Fruit fly (Drosophila melanogaster) whole organism, prepupa: ENCODE measurements around the gene CG33333.

Source experiments
- Blimp-1 ChIP-seq: fragments of 200-800 bp; sonication (Bioruptor generic); optimal IDR thresholded peaks from 3 replicates; lab custom pipeline; 2017; ENCODE audit warnings: missing biosample characterization, missing genetic modification characterization, mild to moderate bottlenecking, moderate library complexity, missing genetic modification reagents
- CG10631 ChIP-seq: fragments of 200-800 bp; sonication (Bioruptor generic); optimal IDR thresholded peaks from 2 replicates; lab custom pipeline; 2016; ENCODE audit warnings: missing biosample characterization, missing genetic modification characterization
- CG10669 ChIP-seq: fragments of 200-800 bp; sonication (Bioruptor generic); optimal IDR thresholded peaks from 3 replicates; lab custom pipeline; 2018; ENCODE audit warnings: missing biosample characterization, mild to moderate bottlenecking, missing genetic modification characterization, moderate library complexity
- CG11294 ChIP-seq: fragments of 200-800 bp; sonication (Bioruptor generic); IDR thresholded peaks from 2 replicates; pipeline ENCODE4 v1.3.6; 2022; ENCODE audit warnings: missing biosample characterization, missing genetic modification characterization
- CG11762 ChIP-seq: fragments of 200-800 bp; sonication (Bioruptor generic); optimal IDR thresholded peaks from 3 replicates; lab custom pipeline; 2016; ENCODE audit warnings: missing biosample characterization, missing genetic modification characterization; ENCODE audit not compliant: insufficient read depth
- CG11902 ChIP-seq: fragments of 200-800 bp; sonication (Bioruptor generic); optimal IDR thresholded peaks from 3 replicates; lab custom pipeline; 2016; ENCODE audit warnings: missing biosample characterization, missing genetic modification characterization
- CG15336 ChIP-seq: fragments of 200-800 bp; sonication (Bioruptor generic); IDR thresholded peaks from 2 replicates; pipeline ENCODE4 v1.3.6; 2022; ENCODE audit warnings: missing biosample characterization, missing genetic modification characterization
- CG3032 ChIP-seq: fragments of 200-800 bp; optimal IDR thresholded peaks from 2 replicates; lab custom pipeline; 2019; ENCODE audit warnings: missing biosample characterization, mild to moderate bottlenecking, missing genetic modification characterization, moderate library complexity
- CG32006 ChIP-seq: fragments of 200-800 bp; sonication (Bioruptor generic); optimal IDR thresholded peaks from 3 replicates; lab custom pipeline; 2017; ENCODE audit warnings: missing biosample characterization, mild to moderate bottlenecking, missing genetic modification characterization
- CG34406 ChIP-seq: fragments of 200-800 bp; sonication (Bioruptor generic); optimal IDR thresholded peaks from 3 replicates; lab custom pipeline; 2016; ENCODE audit warnings: missing biosample characterization, missing genetic modification characterization
- CG3919 ChIP-seq: fragments of 200-800 bp; sonication (Bioruptor generic); optimal IDR thresholded peaks from 3 replicates; lab custom pipeline; 2016; ENCODE audit warnings: missing biosample characterization, missing genetic modification characterization
- CG4318 ChIP-seq: fragments of 200-800 bp; sonication (Bioruptor generic); optimal IDR thresholded peaks from 3 replicates; lab custom pipeline; 2017; ENCODE audit warnings: missing biosample characterization, mild to moderate bottlenecking, missing genetic modification characterization
- CG6276 ChIP-seq: fragments of 200-800 bp; sonication (Bioruptor generic); optimal IDR thresholded peaks from 2 replicates; lab custom pipeline; 2017; ENCODE audit warnings: missing biosample characterization, mild to moderate bottlenecking, missing genetic modification characterization
- CG6792 ChIP-seq: fragments of 200-800 bp; sonication (Bioruptor generic); optimal IDR thresholded peaks from 3 replicates; lab custom pipeline; 2016; ENCODE audit warnings: missing biosample characterization, missing genetic modification characterization
- CG6808 ChIP-seq: fragments of 200-800 bp; sonication (Bioruptor generic); optimal IDR thresholded peaks from 3 replicates; lab custom pipeline; 2017; ENCODE audit warnings: missing biosample characterization, missing genetic modification characterization, mild to moderate bottlenecking, moderate library complexity, missing genetic modification reagents
- CG6854 ChIP-seq: fragments of 200-800 bp; sonication (Bioruptor generic); optimal IDR thresholded peaks from 2 replicates; lab custom pipeline; 2017; ENCODE audit warnings: missing biosample characterization, mild to moderate bottlenecking, missing genetic modification characterization
- CG7368 ChIP-seq: fragments of 200-800 bp; sonication (Bioruptor generic); optimal IDR thresholded peaks from 3 replicates; lab custom pipeline; 2016; ENCODE audit warnings: missing biosample characterization, missing genetic modification characterization
- CG8319 ChIP-seq: fragments of 200-800 bp; sonication (Bioruptor generic); optimal IDR thresholded peaks from 3 replicates; lab custom pipeline; 2016; ENCODE audit warnings: missing biosample characterization, missing genetic modification characterization
- CG9139 ChIP-seq: fragments of 200-800 bp; sonication (Bioruptor generic); optimal IDR thresholded peaks from 3 replicates; lab custom pipeline; 2017; ENCODE audit warnings: missing biosample characterization, mild to moderate bottlenecking, missing genetic modification characterization
- Eip75B ChIP-seq: fragments of 200-800 bp; sonication (Bioruptor generic); optimal IDR thresholded peaks from 3 replicates; lab custom pipeline; 2016; ENCODE audit warnings: missing biosample characterization, missing genetic modification characterization
- Eip78C ChIP-seq: fragments of 200-800 bp; sonication (Bioruptor generic); peaks from one replicate; lab custom pipeline; 2016; ENCODE audit warnings: missing biosample characterization, missing genetic modification characterization
- Eip93F ChIP-seq: fragments of 200-800 bp; sonication (Bioruptor generic); optimal IDR thresholded peaks from 2 replicates; lab custom pipeline; 2016; ENCODE audit warnings: missing biosample characterization, mild to moderate bottlenecking, missing genetic modification characterization
- Ets21C ChIP-seq: fragments of 200-800 bp; sonication (Bioruptor generic); optimal IDR thresholded peaks from 3 replicates; lab custom pipeline; 2016; ENCODE audit warnings: missing biosample characterization, missing genetic modification characterization
- Ets96B ChIP-seq: fragments of 200-800 bp; optimal IDR thresholded peaks from 2 replicates; lab custom pipeline; 2019; ENCODE audit warnings: missing biosample characterization, mild to moderate bottlenecking, missing genetic modification characterization, moderate library complexity
- Gug ChIP-seq: fragments of 200-800 bp; sonication (Bioruptor generic); IDR thresholded peaks from 2 replicates; pipeline ENCODE4 v1.3.6; 2022; ENCODE audit warnings: missing biosample characterization, missing genetic modification characterization
- Hr39 ChIP-seq: fragments of 200-800 bp; sonication (Bioruptor generic); optimal IDR thresholded peaks from 2 replicates; lab custom pipeline; 2016; ENCODE audit warnings: missing biosample characterization, missing genetic modification characterization
- Hr4 ChIP-seq: fragments of 200-800 bp; sonication (Bioruptor generic); optimal IDR thresholded peaks from 3 replicates; lab custom pipeline; 2016; ENCODE audit warnings: missing biosample characterization, missing genetic modification characterization
- Lpt ChIP-seq: fragments of 200-800 bp; sonication (Bioruptor generic); optimal IDR thresholded peaks from 3 replicates; lab custom pipeline; 2016; ENCODE audit warnings: missing biosample characterization, missing genetic modification characterization
- Met ChIP-seq: fragments of 200-800 bp; sonication (Bioruptor generic); optimal IDR thresholded peaks from 3 replicates; lab custom pipeline; 2016; ENCODE audit warnings: missing biosample characterization, missing genetic modification characterization
- Smox ChIP-seq: fragments of 200-800 bp; sonication (Bioruptor generic); optimal IDR thresholded peaks from 3 replicates; lab custom pipeline; 2016; ENCODE audit warnings: missing biosample characterization, missing genetic modification characterization
- Sox102F ChIP-seq: fragments of 200-800 bp; sonication (Bioruptor generic); optimal IDR thresholded peaks from 2 replicates; lab custom pipeline; 2016; ENCODE audit warnings: missing biosample characterization, mild to moderate bottlenecking, missing genetic modification characterization
- Sox14 ChIP-seq: fragments of 200-800 bp; sonication (Bioruptor generic); optimal IDR thresholded peaks from 3 replicates; lab custom pipeline; 2016; ENCODE audit warnings: missing biosample characterization, missing genetic modification characterization
- acj6 ChIP-seq: fragments of 200-800 bp; sonication (Bioruptor generic); optimal IDR thresholded peaks from 3 replicates; lab custom pipeline; 2016; ENCODE audit warnings: missing biosample characterization, missing genetic modification characterization
- cyc ChIP-seq: fragments of 200-800 bp; sonication (Bioruptor generic); optimal IDR thresholded peaks from 3 replicates; lab custom pipeline; 2016; ENCODE audit warnings: missing biosample characterization, missing genetic modification characterization
- dac ChIP-seq: fragments of 200-800 bp; sonication (Bioruptor generic); optimal IDR thresholded peaks from 2 replicates; lab custom pipeline; 2017; ENCODE audit warnings: missing biosample characterization, mild to moderate bottlenecking, missing genetic modification characterization
- dsx ChIP-seq: fragments of 200-800 bp; optimal IDR thresholded peaks from 3 replicates; lab custom pipeline; 2019; ENCODE audit warnings: missing biosample characterization, mild to moderate bottlenecking, missing genetic modification characterization, moderate library complexity; ENCODE audit not compliant: poor library complexity, severe bottlenecking
- eg ChIP-seq: fragments of 200-800 bp; sonication (Bioruptor generic); IDR thresholded peaks from 3 replicates; pipeline ENCODE4 v1.3.6; 2022; ENCODE audit warnings: missing biosample characterization, missing genetic modification characterization
- esn ChIP-seq: fragments of 200-800 bp; sonication (Bioruptor generic); optimal IDR thresholded peaks from 2 replicates; lab custom pipeline; 2016; ENCODE audit warnings: missing biosample characterization, mild to moderate bottlenecking, missing genetic modification characterization, moderate library complexity
- fd59A ChIP-seq: fragments of 200-800 bp; sonication (Bioruptor generic); optimal IDR thresholded peaks from 2 replicates; lab custom pipeline; 2017; ENCODE audit warnings: missing biosample characterization, mild to moderate bottlenecking, missing genetic modification characterization, missing genetic modification reagents
- fkh ChIP-seq: fragments of 200-800 bp; sonication (Bioruptor generic); optimal IDR thresholded peaks from 3 replicates; lab custom pipeline; 2017; ENCODE audit warnings: missing biosample characterization, mild to moderate bottlenecking, missing genetic modification characterization, moderate library complexity
- lz ChIP-seq: fragments of 200-800 bp; sonication (Bioruptor generic); optimal IDR thresholded peaks from 3 replicates; lab custom pipeline; 2016; ENCODE audit warnings: missing biosample characterization, missing genetic modification characterization
- net ChIP-seq: fragments of 200-800 bp; sonication (Bioruptor generic); optimal IDR thresholded peaks from 3 replicates; lab custom pipeline; 2016; ENCODE audit warnings: missing biosample characterization, missing genetic modification characterization
- pdm3 ChIP-seq: fragments of 200-800 bp; sonication (Bioruptor generic); optimal IDR thresholded peaks from 3 replicates; lab custom pipeline; 2016; ENCODE audit warnings: missing biosample characterization, missing genetic modification characterization
- salr ChIP-seq, 2 experiments: fragments of 200-800 bp; sonication (Bioruptor generic); optimal IDR thresholded peaks; 3 replicates each; lab custom pipeline; 2016 to 2018; ENCODE audit warnings: missing biosample characterization in 2 of 2, missing genetic modification characterization in 2 of 2, mild to moderate bottlenecking in 1 of 2
- ss ChIP-seq, 2 experiments: fragments of 200-800 bp; sonication (Bioruptor generic); optimal IDR thresholded peaks; 2 replicates in 1 of 2; 3 replicates in 1 of 2; lab custom pipeline; 2017 to 2018; ENCODE audit warnings: mild to moderate bottlenecking in 2 of 2, missing biosample characterization in 2 of 2, missing genetic modification characterization in 2 of 2, moderate library complexity in 1 of 2
- svp ChIP-seq: fragments of 200-800 bp; sonication (Bioruptor generic); peaks from one replicate; lab custom pipeline; 2016; ENCODE audit warnings: missing biosample characterization, missing genetic modification characterization
- topi ChIP-seq: fragments of 200-800 bp; sonication (Bioruptor generic); optimal IDR thresholded peaks from 3 replicates; lab custom pipeline; 2016; ENCODE audit warnings: missing biosample characterization, missing genetic modification characterization
- vri ChIP-seq: fragments of 200-800 bp; sonication (Bioruptor generic); optimal IDR thresholded peaks from 3 replicates; lab custom pipeline; 2016; ENCODE audit warnings: missing biosample characterization, mild to moderate bottlenecking, missing genetic modification characterization

CG33333 gene

DNA sequence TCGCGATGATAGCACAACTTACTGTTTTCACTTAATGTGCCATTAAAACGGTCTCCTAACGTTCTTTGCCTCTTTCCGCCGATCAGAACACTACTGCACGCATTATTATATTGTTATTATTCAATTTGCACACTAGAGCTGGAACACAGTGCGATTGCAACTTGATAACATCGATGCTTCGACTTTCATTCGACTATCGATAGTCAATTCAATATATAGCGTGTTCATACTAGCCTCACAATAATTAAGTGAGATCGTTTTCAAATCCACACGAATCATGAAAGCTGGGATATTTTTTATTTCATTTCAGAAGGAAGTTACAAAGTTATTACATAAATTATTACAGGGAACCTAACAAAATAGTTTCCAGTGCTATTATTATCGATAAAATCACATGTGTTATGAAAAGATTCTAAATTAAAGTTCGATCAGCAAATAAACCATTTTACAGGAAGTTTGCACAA, 15.9 kb upstream of the CG33333 start (continued):
- peak; percentile 70 for TF ChIP-seq eg
- TF ChIP-seq acj6 (GFP tag; lab: Kevin White, UChicago), result peak; percentile 23
- no peak for TF ChIP-seq CG6276 (GFP tag; lab: Kevin White, UChicago)
- no peak for TF ChIP-seq Eip93F (GFP tag; lab: Kevin White, UChicago)
- no peak for TF ChIP-seq CG6808
- TF ChIP-seq dsx (GFP tag; lab: Kevin White, UChicago), result no peak
- no peak for TF ChIP-seq fd59A (GFP tag; lab: Kevin White, UChicago)
- no peak for TF ChIP-seq ss (GFP tag; optimal IDR thresholded peaks at IDR 0.05; lab: Kevin White, UChicago)
- no peak for TF ChIP-seq Ets96B (tag; lab: Kevin White, UChicago)
- no peak for TF ChIP-seq Blimp-1 (GFP tag; lab: Kevin White, UChicago)
- no peak for TF ChIP-seq salr (GFP tag; optimal IDR thresholded peaks at IDR 0.05; lab: Kevin White, UChicago)
- no peak for TF ChIP-seq CG11294 (GFP tag; lab: Robert Waterston, UW)
- TF ChIP-seq CG11762, result no peak
- no peak for TF ChIP-seq CG3919 (GFP tag; lab: Kevin White, UChicago)
- TF ChIP-seq CG32006 (GFP tag; lab: Kevin White, UChicago), result peak; percentile 56
- peak; percentile 60 for TF ChIP-seq pdm3
- no peak for TF ChIP-seq CG4318 (GFP tag; lab: Kevin White, UChicago)
- TF ChIP-seq CG3032 (tag; lab: Kevin White, UChicago), result peak; percentile 24
- TF ChIP-seq Eip78C, result peak; percentile 50
- no peak for TF ChIP-seq CG34406 (GFP tag; lab: Kevin White, UChicago)
- TF ChIP-seq Smox (GFP tag; lab: Kevin White, UChicago), result peak; percentile 57
- peak; percentile 67 for TF ChIP-seq fkh (GFP tag; lab: Kevin White, UChicago)
- no peak for TF ChIP-seq Lpt (GFP tag; lab: Kevin White, UChicago)
- no peak for TF ChIP-seq dac (GFP tag; lab: Kevin White, UChicago)
- TF ChIP-seq CG7368 (GFP tag; lab: Kevin White, UChicago), result no peak

DNA sequence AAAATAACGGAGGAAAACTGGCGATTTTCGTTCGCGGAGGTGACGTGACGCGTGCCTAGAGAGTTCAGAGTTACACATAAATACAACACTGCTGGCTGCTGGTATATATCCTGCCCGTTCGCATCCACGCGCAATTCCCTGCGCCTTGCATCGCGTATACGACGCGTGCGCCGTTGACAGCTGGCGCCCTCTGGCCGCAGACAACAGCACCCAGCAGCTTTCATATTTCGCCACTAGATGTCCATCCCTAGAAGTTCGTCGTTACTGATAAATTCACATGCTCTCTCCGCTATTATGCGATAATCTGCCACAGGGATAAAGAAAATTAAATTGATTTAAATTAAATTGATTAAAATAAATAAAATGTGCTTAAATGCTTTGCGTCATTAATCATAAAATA, 14.8 kb upstream of the CG33333 start, which contains the start of gene Sur-8:
Gene Sur-8 (minus strand): TSS at position 82 of the 400 bp plus-strand sequence.
- TF ChIP-seq CG15336 (GFP tag; lab: Robert Waterston, UW) (no peak), Sox14 (GFP tag; lab: Kevin White, UChicago) (peak; percentile 52), CG10669 (GFP tag; lab: Kevin White, UChicago) (no peak), acj6 (GFP tag; lab: Kevin White, UChicago) (peak; percentile 33), Sox102F (GFP tag; lab: Kevin White, UChicago) (peak; percentile 1), cyc (GFP tag; lab: Kevin White, UChicago) (peak; percentile 63), Gug (GFP tag; lab: Robert Waterston, UW) (no peak), lz (GFP tag; lab: Kevin White, UChicago) (peak; percentile 55), CG9139 (peak; percentile 9), CG7368 (GFP tag; lab: Kevin White, UChicago) (peak; percentile 8), net (GFP tag; lab: Kevin White, UChicago) (peak; percentile 49), vri (GFP tag; lab: Kevin White, UChicago) (peak; percentile 35), CG3919 (GFP tag; lab: Kevin White, UChicago) (peak; percentile 69), Met (GFP tag; lab: Kevin White, UChicago) (peak; percentile 54), CG10631 (peak; percentile 7), fkh (GFP tag; lab: Kevin White, UChicago) (peak; percentile 1), topi (GFP tag; lab: Kevin White, UChicago) (peak; percentile 32), svp (GFP tag; lab: Kevin White, UChicago) (peak; percentile 68), esn (GFP tag; lab: Kevin White, UChicago) (peak; percentile 62), CG11762 (peak; percentile 15), ss (GFP tag; optimal IDR thresholded peaks at IDR 0.05; lab: Kevin White, UChicago) (no peak), CG8319 (GFP tag; lab: Kevin White, UChicago) (peak; percentile 38), CG34406 (GFP tag; lab: Kevin White, UChicago) (peak; percentile 6), CG6808 (no peak), Smox (GFP tag; lab: Kevin White, UChicago) (peak; percentile 30), CG6854 (GFP tag; lab: Kevin White, UChicago) (no peak), dac (GFP tag; lab: Kevin White, UChicago) (peak; percentile 27), Eip78C (peak; percentile 76), CG11902 (GFP tag; lab: Kevin White, UChicago) (no peak), CG6792 (GFP tag; lab: Kevin White, UChicago) (peak; percentile 23), Eip75B (peak; percentile 30), Hr4 (GFP tag; lab: Kevin White, UChicago) (peak; percentile 31), CG3032 (tag; lab: Kevin White, UChicago) (no peak), Ets21C (GFP tag; lab: Kevin White, UChicago) (peak; percentile 4), Hr39 (GFP tag; lab: Kevin White, UChicago) (peak; percentile 64)
